Worm (Caenorhabditis elegans) whole organism, L4 larva: ENCODE results near the gene F56C3.1.

Experiments
- F10B5.3 ChIP-seq: sonication (generic microtip); optimal IDR thresholded peaks from 2 replicates; lab custom pipeline; 2016; ENCODE audit warnings: mild to moderate bottlenecking, missing genetic modification characterization, missing compliant biosample characterization
- F26F4.8 ChIP-seq: fragments of 200-800 bp; sonication (Bioruptor generic); conservative IDR thresholded peaks from 2 replicates; pipeline ENCODE4 v1.3.6; 2022; ENCODE audit warnings: missing genetic modification characterization, missing compliant biosample characterization
- F37D6.2 ChIP-seq: sonication (generic microtip); optimal IDR thresholded peaks from 2 replicates; lab custom pipeline; 2016; ENCODE audit warnings: mild to moderate bottlenecking, missing genetic modification characterization, missing compliant biosample characterization
- F49E8.2 ChIP-seq: sonication (generic microtip); optimal IDR thresholded peaks from 2 replicates; lab custom pipeline; 2016; ENCODE audit warnings: missing compliant biosample characterization, mild to moderate bottlenecking, missing genetic modification characterization, borderline replicate concordance
- T26A8.4 ChIP-seq: fragments of 200-800 bp; sonication (Bioruptor generic); IDR thresholded peaks from 2 replicates; pipeline ENCODE4 v1.3.6; 2022; ENCODE audit warnings: missing genetic modification characterization, missing compliant biosample characterization
- Y105C5A.15 ChIP-seq: fragments of 200-800 bp; sonication (Bioruptor generic); IDR thresholded peaks from 2 replicates; pipeline ENCODE4 v1.3.6; 2022; ENCODE audit warnings: missing genetic modification characterization, missing compliant biosample characterization
- attf-4 ChIP-seq: sonication (generic microtip); optimal IDR thresholded peaks from 3 replicates; lab custom pipeline; 2017; ENCODE audit warnings: missing biosample characterization, missing genetic modification characterization
- ceh-32 ChIP-seq: sonication (generic microtip); optimal IDR thresholded peaks from 2 replicates; lab custom pipeline; 2016; ENCODE audit warnings: mild to moderate bottlenecking, missing genetic modification characterization, missing compliant biosample characterization; ENCODE audit not compliant: poor library complexity
- cey-2 ChIP-seq: sonication (generic microtip); optimal IDR thresholded peaks from 3 replicates; lab custom pipeline; 2017; ENCODE audit warnings: missing genetic modification characterization, mild to moderate bottlenecking, missing compliant biosample characterization, antibody characterized with exemption, borderline replicate concordance; ENCODE audit not compliant: insufficient read depth
- daf-12 ChIP-seq: fragments of 150-350 bp; optimal IDR thresholded peaks from 2 replicates; lab custom pipeline; 2014; ENCODE audit warnings: missing biosample characterization, missing genetic modification reagents, missing genetic modification characterization
- daf-16 ChIP-seq, 3 experiments: sonication (generic microtip); optimal IDR thresholded peaks; 2 replicates each; lab custom pipeline; 2016 to 2017; ENCODE audit warnings: missing genetic modification characterization in 3 of 3, missing genetic modification reagents in 3 of 3, mild to moderate bottlenecking in 2 of 3, missing compliant biosample characterization in 2 of 3, missing biosample characterization in 1 of 3, moderate library complexity in 1 of 3
- dmd-6 ChIP-seq: fragments of 200-800 bp; sonication (Bioruptor generic); IDR thresholded peaks from 2 replicates; pipeline ENCODE4 v1.3.6; 2022; ENCODE audit warnings: missing genetic modification reagents, missing genetic modification characterization, missing compliant biosample characterization
- duxl-1 ChIP-seq: sonication (generic microtip); optimal IDR thresholded peaks from 2 replicates; lab custom pipeline; 2016; ENCODE audit warnings: mild to moderate bottlenecking, missing genetic modification characterization, moderate library complexity, missing compliant biosample characterization; ENCODE audit not compliant: poor library complexity
- dve-1 ChIP-seq: sonication (generic microtip); optimal IDR thresholded peaks from 2 replicates; lab custom pipeline; 2017; ENCODE audit warnings: antibody characterized with exemption, mild to moderate bottlenecking, missing genetic modification characterization, missing compliant biosample characterization; ENCODE audit not compliant: insufficient read depth
- egl-43 ChIP-seq: fragments of 200-800 bp; sonication (Bioruptor generic); IDR thresholded peaks from 2 replicates; pipeline ENCODE4 v1.3.6; 2022; ENCODE audit warnings: missing genetic modification reagents, missing genetic modification characterization, missing compliant biosample characterization
- hlh-11 ChIP-seq: fragments of 200-800 bp; sonication (Bioruptor generic); optimal IDR thresholded peaks from 2 replicates; lab custom pipeline; 2018; ENCODE audit warnings: mild to moderate bottlenecking, missing genetic modification characterization, missing compliant biosample characterization
- hlh-30 ChIP-seq: sonication (generic microtip); optimal IDR thresholded peaks from 2 replicates; lab custom pipeline; 2017; ENCODE audit warnings: antibody characterized with exemption, mild to moderate bottlenecking, missing genetic modification characterization, missing compliant biosample characterization; ENCODE audit not compliant: insufficient read depth
- hmg-1.1 ChIP-seq: fragments of 200-800 bp; sonication (Bioruptor generic); IDR thresholded peaks from 2 replicates; pipeline ENCODE4 v1.3.6; 2022; ENCODE audit warnings: missing genetic modification reagents, missing genetic modification characterization, missing compliant biosample characterization
- jun-1 ChIP-seq: fragments of 150-350 bp; optimal IDR thresholded peaks from 2 replicates; lab custom pipeline; 2014; ENCODE audit warnings: missing biosample characterization, missing genetic modification reagents, missing genetic modification characterization
- lim-7 ChIP-seq: fragments of 200-800 bp; sonication (Bioruptor generic); IDR thresholded peaks from 2 replicates; pipeline ENCODE4 v1.3.6; 2022; ENCODE audit warnings: missing genetic modification characterization, missing compliant biosample characterization
- lin-1 ChIP-seq: fragments of 200-800 bp; sonication (Bioruptor generic); IDR thresholded peaks from 2 replicates; pipeline ENCODE4 v1.3.6; 2022; ENCODE audit warnings: missing genetic modification reagents, missing genetic modification characterization, missing compliant biosample characterization
- lin-13 ChIP-seq: fragments of 150-350 bp; optimal IDR thresholded peaks from 2 replicates; lab custom pipeline; 2014; ENCODE audit warnings: missing biosample characterization, missing genetic modification reagents, missing genetic modification characterization
- lin-15B ChIP-seq: fragments of 150-350 bp; sonication (generic microtip); optimal IDR thresholded peaks from 3 replicates; lab custom pipeline; 2014; ENCODE audit warnings: missing biosample characterization, missing genetic modification characterization
- lin-38 ChIP-seq: fragments of 200-800 bp; sonication (Bioruptor generic); IDR thresholded peaks from 2 replicates; pipeline ENCODE4 v1.3.6; 2022; ENCODE audit warnings: missing genetic modification reagents, missing genetic modification characterization, missing compliant biosample characterization
- lir-3 ChIP-seq: sonication (generic microtip); optimal IDR thresholded peaks from 2 replicates; lab custom pipeline; 2016; ENCODE audit warnings: mild to moderate bottlenecking, missing genetic modification characterization, missing compliant biosample characterization
- lsy-2 ChIP-seq, 2 experiments: fragments of 150-350 bp in 1 of 2; sonication (generic microtip) in 1 of 2; optimal IDR thresholded peaks; 2 replicates each; lab custom pipeline; 2014 to 2017; ENCODE audit warnings: missing biosample characterization in 2 of 2, missing genetic modification characterization in 2 of 2
- madf-5 ChIP-seq, 2 experiments: fragments of 200-800 bp; sonication (Bioruptor generic); IDR thresholded peaks; 2 replicates each; pipeline ENCODE4 v1.3.6; 2022; ENCODE audit warnings: missing compliant biosample characterization in 2 of 2, missing genetic modification characterization in 2 of 2
- mdt-29 ChIP-seq: fragments of 200-800 bp; sonication (Bioruptor generic); IDR thresholded peaks from 2 replicates; pipeline ENCODE4 v1.3.6; 2022; ENCODE audit warnings: missing genetic modification reagents, missing genetic modification characterization, missing compliant biosample characterization
- mep-1 ChIP-seq: fragments of 150-350 bp; sonication (generic microtip); optimal IDR thresholded peaks from 3 replicates; lab custom pipeline; 2014; ENCODE audit warnings: missing biosample characterization, missing genetic modification characterization
- mes-2 ChIP-seq: sonication (generic microtip); optimal IDR thresholded peaks from 2 replicates; lab custom pipeline; 2016; ENCODE audit warnings: missing genotype, mild to moderate bottlenecking, missing genetic modification characterization, missing compliant biosample characterization; ENCODE audit not compliant: poor library complexity, severe bottlenecking
- mxl-2 ChIP-seq: fragments of 200-800 bp; sonication (Bioruptor generic); conservative IDR thresholded peaks from 2 replicates; pipeline ENCODE4 v1.3.6; 2022; ENCODE audit warnings: missing genetic modification reagents, missing genetic modification characterization, missing compliant biosample characterization
- mxl-3 ChIP-seq: fragments of 200-800 bp; sonication (Bioruptor generic); optimal IDR thresholded peaks from 2 replicates; lab custom pipeline; 2018; ENCODE audit warnings: mild to moderate bottlenecking, missing genetic modification characterization, missing compliant biosample characterization
- nhr-102 ChIP-seq: sonication (generic microtip); optimal IDR thresholded peaks from 2 replicates; lab custom pipeline; 2016; ENCODE audit warnings: mild to moderate bottlenecking, missing genetic modification characterization, moderate library complexity, missing compliant biosample characterization
- nhr-237 ChIP-seq: sonication (generic microtip); optimal IDR thresholded peaks from 2 replicates; lab custom pipeline; 2017; ENCODE audit warnings: missing biosample characterization, missing genetic modification characterization
- nhr-42 ChIP-seq: fragments of 200-800 bp; sonication (Bioruptor generic); IDR thresholded peaks from 2 replicates; pipeline ENCODE4 v1.3.6; 2022; ENCODE audit warnings: missing genetic modification characterization, missing compliant biosample characterization
- rbr-2 ChIP-seq: sonication (generic microtip); optimal IDR thresholded peaks from 2 replicates; lab custom pipeline; 2016; ENCODE audit warnings: missing genotype, missing genetic modification characterization, missing compliant biosample characterization
- saeg-2 ChIP-seq: fragments of 200-800 bp; sonication (Bioruptor generic); IDR thresholded peaks from 2 replicates; pipeline ENCODE4 v1.3.6; 2022; ENCODE audit warnings: missing genetic modification reagents, missing genetic modification characterization, missing compliant biosample characterization
- sdz-12 ChIP-seq: fragments of 200-800 bp; sonication (Bioruptor generic); optimal IDR thresholded peaks from 2 replicates; lab custom pipeline; 2018; ENCODE audit warnings: mild to moderate bottlenecking, missing genetic modification characterization, missing compliant biosample characterization
- skn-1 ChIP-seq: fragments of 150-350 bp; optimal IDR thresholded peaks from 2 replicates; lab custom pipeline; 2014; ENCODE audit warnings: missing biosample characterization, missing genetic modification characterization
- tag-97 ChIP-seq: fragments of 200-800 bp; sonication (Bioruptor generic); IDR thresholded peaks from 2 replicates; pipeline ENCODE4 v1.3.6; 2022; ENCODE audit warnings: missing genetic modification characterization, missing compliant biosample characterization
- tra-1 ChIP-seq: fragments of 200-800 bp; sonication (Bioruptor generic); IDR thresholded peaks from 2 replicates; pipeline ENCODE4 v1.3.6; 2022; ENCODE audit warnings: missing genetic modification reagents, missing genetic modification characterization, missing compliant biosample characterization
- zfp-2 ChIP-seq: sonication (generic microtip); optimal IDR thresholded peaks from 2 replicates; lab custom pipeline; 2016; ENCODE audit warnings: mild to moderate bottlenecking, missing genetic modification characterization, missing compliant biosample characterization
- zip-2 ChIP-seq: fragments of 150-350 bp; optimal IDR thresholded peaks from 2 replicates; lab custom pipeline; 2014; ENCODE audit warnings: missing biosample characterization, missing genetic modification characterization

F56C3.1 gene

DNA sequence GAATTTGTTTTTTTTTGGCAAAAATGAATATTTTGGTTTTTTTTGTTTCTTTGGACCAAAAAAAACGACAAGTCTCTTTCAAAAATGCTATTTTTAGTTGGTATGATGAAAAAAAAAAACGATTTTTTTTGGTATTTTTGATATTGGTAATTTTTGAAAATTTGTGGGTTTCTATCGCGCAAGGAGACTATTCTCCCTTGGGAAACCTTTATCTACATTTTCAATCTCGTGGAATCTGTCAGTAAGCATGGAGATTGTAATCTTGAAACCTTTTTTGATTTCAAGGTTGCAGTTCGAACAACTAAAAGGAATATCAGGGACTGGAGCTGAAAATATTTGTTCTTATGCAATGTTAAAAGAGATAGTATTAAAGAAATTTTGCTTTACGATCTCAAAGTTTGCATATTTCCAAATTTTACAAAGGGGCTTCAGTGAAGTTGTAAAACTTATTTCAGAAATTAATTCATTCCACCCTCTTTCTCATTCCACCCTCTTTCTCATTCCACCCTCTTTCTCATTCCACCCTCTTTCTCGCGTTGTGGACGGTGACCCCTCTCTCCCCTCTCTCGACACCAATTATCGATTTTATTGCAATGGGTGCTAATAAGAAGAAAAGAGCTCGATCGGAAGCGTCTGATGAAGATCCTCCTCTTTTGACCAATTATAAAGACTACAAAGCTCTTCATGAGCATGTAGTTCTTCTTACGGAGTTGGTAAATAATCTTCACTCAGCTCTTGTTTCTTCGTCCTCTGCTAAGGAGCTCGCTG, 48.0 kb upstream of the F56C3.1 start:
- no peak for TF ChIP-seq lin-13 (GFP tag; lab: Kevin White, UChicago)
- peak; percentile 19 for TF ChIP-seq dve-1 (tag; lab: Kevin White, UChicago)
- peak; percentile 15 for TF ChIP-seq rbr-2
- peak; percentile 51 for TF ChIP-seq mep-1 (tag; lab: Kevin White, UChicago)
- peak; percentile 19 for TF ChIP-seq jun-1 (tag; lab: Kevin White, UChicago)
- TF ChIP-seq lin-38 (GFP tag; lab: Robert Waterston, UW), result 0 out of 2 replicates have a peak, but pooled peaks have one; percentile 11
- TF ChIP-seq skn-1 (tag; lab: Kevin White, UChicago), result no peak
- no peak for TF ChIP-seq cey-2 (tag; lab: Kevin White, UChicago)
- TF ChIP-seq nhr-102, result peak; percentile 39
- no peak for TF ChIP-seq mxl-3 (GFP tag; lab: Kevin White, UChicago)
- TF ChIP-seq lsy-2 (tag; optimal IDR thresholded peaks at IDR 0.05; lab: Kevin White, UChicago), result peak in 1 of 2 experiments; percentile 35
- TF ChIP-seq nhr-42 (GFP tag; lab: Robert Waterston, UW), result 0 out of 2 replicates have a peak, but pooled peaks have one; percentile 28
- peak; percentile 62 for TF ChIP-seq F10B5.3 (tag; lab: Kevin White, UChicago)
- TF ChIP-seq hmg-1.1 (GFP tag; lab: Robert Waterston, UW), result 0 out of 2 replicates have a peak, but pooled peaks have one; percentile 21
- peak; percentile 51 for TF ChIP-seq mes-2 (tag; lab: Kevin White, UChicago)
- TF ChIP-seq duxl-1, result peak; percentile 72
- 0 out of 2 replicates have a peak, but pooled peaks have one; percentile 26 for TF ChIP-seq T26A8.4 (GFP tag; lab: Robert Waterston, UW)
- TF ChIP-seq egl-43, result no peak

DNA sequence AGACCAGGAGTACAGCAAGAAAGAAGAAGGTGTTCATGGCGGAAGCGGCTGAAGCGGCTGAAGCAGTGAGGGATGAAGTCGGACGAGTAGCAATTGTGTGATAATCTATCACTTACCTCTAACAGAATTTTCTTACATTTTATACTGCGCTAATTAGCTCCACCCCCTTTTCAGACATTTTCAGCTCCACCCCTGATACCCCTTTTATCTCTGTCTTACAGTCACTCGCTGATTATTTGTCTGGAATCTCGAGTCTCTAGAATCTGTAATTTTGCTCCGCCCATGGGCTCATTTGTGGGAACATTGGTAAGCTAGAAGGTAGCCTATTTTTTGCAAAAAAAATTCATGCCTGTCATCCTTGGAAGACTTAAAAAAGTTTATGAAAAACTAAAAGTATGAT, 42.8 kb upstream of the F56C3.1 start, which contains the start of gene ins-39:
Gene ins-39, minus strand, starts transcription at position 101 of the 400 bp plus-strand sequence.
- TF ChIP-seq F37D6.2 (tag; lab: Kevin White, UChicago) (no peak), nhr-237 (tag; lab: Kevin White, UChicago) (no peak), hlh-30 (tag; lab: Kevin White, UChicago) (no peak), F10B5.3 (tag; lab: Kevin White, UChicago) (no peak), F26F4.8 (GFP tag; lab: Robert Waterston, UW) (no peak), daf-12 (tag; lab: Kevin White, UChicago) (no peak), ceh-32 (tag; lab: Kevin White, UChicago) (no peak), lim-7 (GFP tag; lab: Robert Waterston, UW) (no peak), mxl-2 (GFP tag; lab: Robert Waterston, UW) (no peak), mes-2 (tag; lab: Kevin White, UChicago) (no peak), lir-3 (tag; lab: Kevin White, UChicago) (no peak), hlh-11 (tag; lab: Kevin White, UChicago) (no peak), attf-4 (tag; lab: Kevin White, UChicago) (no peak), sdz-12 (GFP tag; lab: Kevin White, UChicago) (no peak), tra-1 (GFP tag; lab: Robert Waterston, UW) (no peak), mdt-29 (GFP tag; lab: Robert Waterston, UW) (no peak), F49E8.2 (no peak)

DNA sequence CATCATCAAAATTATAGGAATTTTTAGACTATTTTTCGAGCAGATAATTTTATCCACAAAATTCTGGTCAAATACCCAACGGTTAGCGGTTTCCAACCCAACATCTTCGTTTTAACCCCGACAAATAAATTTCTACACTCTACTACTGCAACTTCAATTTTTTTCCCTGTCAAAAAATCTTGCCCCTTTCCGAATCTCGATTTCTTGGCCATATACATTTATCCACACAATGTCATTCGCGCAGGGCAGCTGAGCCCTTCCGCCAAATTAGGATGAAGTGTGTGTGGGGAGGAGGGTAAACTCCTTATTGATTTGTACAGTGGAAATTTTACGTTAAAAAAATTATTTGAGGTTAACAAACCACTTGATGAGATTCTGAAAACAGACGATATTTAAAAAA, 42.3 kb upstream of the F56C3.1 start:
- peak; percentile 98 for TF ChIP-seq rbr-2
- no peak for TF ChIP-seq lim-7 (GFP tag; lab: Robert Waterston, UW)
- TF ChIP-seq saeg-2 (GFP tag; lab: Robert Waterston, UW), result peak; percentile 87
- TF ChIP-seq mes-2 (tag; lab: Kevin White, UChicago), result peak; percentile 97
- peak; percentile 3 for TF ChIP-seq lin-15B (tag; lab: Kevin White, UChicago)
- TF ChIP-seq madf-5 (GFP tag; IDR thresholded peaks at IDR 0.05; lab: Robert Waterston, UW), result peak in 1 of 2 experiments; percentile 66; a peak in 1 of 4 replicates
- TF ChIP-seq daf-16 (GFP tag; optimal IDR thresholded peaks at IDR 0.05; lab: Kevin White, UChicago), result peak; percentile 95 to 97
- TF ChIP-seq daf-16 (tag; optimal IDR thresholded peaks at IDR 0.05; lab: Kevin White, UChicago), result peak; percentile 94
- no peak for TF ChIP-seq cey-2 (tag; lab: Kevin White, UChicago)
- TF ChIP-seq sdz-12 (GFP tag; lab: Kevin White, UChicago), result no peak
- no peak for TF ChIP-seq tag-97
- TF ChIP-seq skn-1 (tag; lab: Kevin White, UChicago), result peak; percentile 67
- peak; percentile 92 for TF ChIP-seq dmd-6 (GFP tag; lab: Robert Waterston, UW)
- peak; percentile 81 for TF ChIP-seq zfp-2 (tag; lab: Kevin White, UChicago)
- TF ChIP-seq lin-1, result peak; percentile 89
- TF ChIP-seq zip-2, result peak; percentile 95
- TF ChIP-seq hlh-30 (tag; lab: Kevin White, UChicago), result peak; percentile 86
- TF ChIP-seq Y105C5A.15, result 0 out of 2 replicates have a peak, but pooled peaks have one; percentile 51
